Fruit fly (Drosophila melanogaster): ENCODE data around the gene CG14628.

- no peak for TF ChIP-seq usp (GFP tag; optimal IDR thresholded peaks at IDR 0.05)
- no peak for TF ChIP-seq psq (optimal IDR thresholded peaks at IDR 0.05)
Measured at dm6 chrX:1135006-1135376, 10.5 kb upstream of the CG14628 start.

All from whole organism.